Worm (Caenorhabditis elegans) whole organism, L4/young adult: ENCODE measurements around the gene B0252.11.

Source experiments
- W03F9.2 ChIP-seq: fragments of 150-350 bp; optimal IDR thresholded peaks from 2 replicates; lab custom pipeline; 2014; ENCODE audit warnings: missing biosample characterization, missing genetic modification characterization
- dao-5 ChIP-seq: sonication (generic microtip); optimal IDR thresholded peaks from 2 replicates; lab custom pipeline; 2016; ENCODE audit warnings: missing genotype, missing genetic modification characterization, moderate library complexity, missing compliant biosample characterization
- him-1 ChIP-seq: sonication (generic microtip); optimal IDR thresholded peaks from 2 replicates; lab custom pipeline; 2016; ENCODE audit warnings: missing genotype, missing genetic modification reagents, missing genetic modification characterization, missing compliant biosample characterization

ce11 chrII:6918862-6919261, 1.3 kb upstream of the B0252.11 start, which contains the start of gene B0252.5:
- TF ChIP-seq dao-5 (tag; lab: Kevin White, UChicago) (no peak), him-1 (no peak), W03F9.2 (tag; lab: Kevin White, UChicago) (no peak)
